Worm (Caenorhabditis elegans) whole organism, L1 larva: ENCODE data around the gene Y97E10AR.4.

Source experiments
- C04F5.9 ChIP-seq: sonication (generic microtip); optimal IDR thresholded peaks from 2 replicates; lab custom pipeline; 2016; ENCODE audit warnings: missing genetic modification characterization, missing compliant biosample characterization
- C16A3.4 ChIP-seq: fragments of 150-350 bp; optimal IDR thresholded peaks from 2 replicates; lab custom pipeline; 2014; ENCODE audit warnings: missing biosample characterization, missing genetic modification characterization
- F16B12.6 ChIP-seq: fragments of 150-350 bp; optimal IDR thresholded peaks from 2 replicates; lab custom pipeline; 2014; ENCODE audit warnings: missing biosample characterization, missing genetic modification characterization
- Y116A8C.19 ChIP-seq: sonication (generic microtip); optimal IDR thresholded peaks from 2 replicates; lab custom pipeline; 2016; ENCODE audit warnings: missing compliant biosample characterization, missing genetic modification characterization, borderline replicate concordance
- alr-1 ChIP-seq: fragments of 200-800 bp; sonication (Bioruptor generic); optimal IDR thresholded peaks from 2 replicates; lab custom pipeline; 2018; ENCODE audit warnings: borderline replicate concordance, mild to moderate bottlenecking, missing genetic modification characterization, missing compliant biosample characterization
- aly-2 ChIP-seq: fragments of 150-350 bp; optimal IDR thresholded peaks from 2 replicates; lab custom pipeline; 2014; ENCODE audit warnings: missing biosample characterization, missing genetic modification characterization
- blmp-1 ChIP-seq: fragments of 150-350 bp; optimal IDR thresholded peaks from 2 replicates; lab custom pipeline; 2014; ENCODE audit warnings: missing biosample characterization, missing genetic modification characterization
- ceh-63 ChIP-seq: fragments of 200-800 bp; sonication (Bioruptor generic); optimal IDR thresholded peaks from 2 replicates; lab custom pipeline; 2018; ENCODE audit warnings: mild to moderate bottlenecking, missing genetic modification characterization, missing compliant biosample characterization
- ceh-8 ChIP-seq: fragments of 200-800 bp; sonication (Bioruptor generic); optimal IDR thresholded peaks from 2 replicates; lab custom pipeline; 2018; ENCODE audit warnings: mild to moderate bottlenecking, missing genetic modification characterization, moderate library complexity, missing compliant biosample characterization
- ceh-82 ChIP-seq, 3 experiments: fragments of 150-350 bp in 1 of 3; sonication (generic microtip) in 2 of 3; optimal IDR thresholded peaks; 2 replicates each; lab custom pipeline; 2014 to 2017; ENCODE audit warnings: missing biosample characterization in 3 of 3, missing genetic modification characterization in 3 of 3
- ceh-90 ChIP-seq: sonication (generic microtip); optimal IDR thresholded peaks from 2 replicates; lab custom pipeline; 2016; ENCODE audit warnings: missing genetic modification characterization, missing compliant biosample characterization
- ces-1 ChIP-seq: fragments of 150-350 bp; optimal IDR thresholded peaks from 2 replicates; lab custom pipeline; 2014; ENCODE audit warnings: missing biosample characterization, missing genetic modification reagents, missing genetic modification characterization
- dsc-1 ChIP-seq: sonication (generic microtip); optimal IDR thresholded peaks from 2 replicates; lab custom pipeline; 2016; ENCODE audit warnings: mild to moderate bottlenecking, missing genetic modification characterization, missing compliant biosample characterization
- efl-1 ChIP-seq, 4 experiments: fragments of 150-350 bp; optimal IDR thresholded peaks in 3 of 4; peaks in 1 of 4; 1 replicate in 1 of 4; 2 replicates in 3 of 4; lab custom pipeline; 2014; ENCODE audit warnings: missing biosample characterization in 2 of 4, missing genetic modification characterization in 2 of 4, missing genetic modification reagents in 2 of 4
- efl-3 ChIP-seq: fragments of 200-800 bp; sonication (Bioruptor generic); optimal IDR thresholded peaks from 2 replicates; lab custom pipeline; 2018; ENCODE audit warnings: mild to moderate bottlenecking, missing genetic modification characterization, missing compliant biosample characterization
- elt-2 ChIP-seq: sonication (generic microtip); optimal IDR thresholded peaks from 2 replicates; lab custom pipeline; 2016; ENCODE audit warnings: missing genetic modification characterization, mild to moderate bottlenecking, inconsistent platforms, missing compliant biosample characterization, missing genetic modification reagents
- fkh-4 ChIP-seq: sonication (generic microtip); optimal IDR thresholded peaks from 2 replicates; lab custom pipeline; 2016; ENCODE audit warnings: missing compliant biosample characterization, missing genetic modification characterization, borderline replicate concordance
- fos-1 ChIP-seq: fragments of 150-350 bp; optimal IDR thresholded peaks from 2 replicates; lab custom pipeline; 2014; ENCODE audit warnings: missing biosample characterization, missing genetic modification characterization
- grh-1 ChIP-seq: fragments of 200-800 bp; sonication (Bioruptor generic); IDR thresholded peaks from 2 replicates; pipeline ENCODE4 v1.3.6; 2022; ENCODE audit warnings: missing genetic modification reagents, missing genetic modification characterization, missing compliant biosample characterization
- hpl-2 ChIP-seq: fragments of 150-350 bp; optimal IDR thresholded peaks from 2 replicates; lab custom pipeline; 2014; ENCODE audit warnings: missing biosample characterization, missing genetic modification reagents, missing genetic modification characterization
- irx-1 ChIP-seq: sonication (generic microtip); optimal IDR thresholded peaks from 2 replicates; lab custom pipeline; 2016; ENCODE audit warnings: missing genetic modification characterization, missing compliant biosample characterization
- jun-1 ChIP-seq: fragments of 150-350 bp; optimal IDR thresholded peaks from 2 replicates; lab custom pipeline; 2014; ENCODE audit warnings: missing biosample characterization, missing genetic modification reagents, missing genetic modification characterization
- lin-13 ChIP-seq: fragments of 150-350 bp; optimal IDR thresholded peaks from 2 replicates; lab custom pipeline; 2014; ENCODE audit warnings: missing biosample characterization, missing genetic modification reagents, missing genetic modification characterization
- lin-15B ChIP-seq: fragments of 150-350 bp; sonication (generic microtip); optimal IDR thresholded peaks from 3 replicates; lab custom pipeline; 2014; ENCODE audit warnings: missing biosample characterization, missing genetic modification characterization
- lir-3 ChIP-seq: sonication (generic microtip); optimal IDR thresholded peaks from 2 replicates; lab custom pipeline; 2016; ENCODE audit warnings: mild to moderate bottlenecking, missing genetic modification characterization, moderate library complexity, missing compliant biosample characterization; ENCODE audit not compliant: poor library complexity
- mab-9 ChIP-seq: fragments of 200-800 bp; sonication (Bioruptor generic); IDR thresholded peaks from 2 replicates; pipeline ENCODE4 v1.3.6; 2022; ENCODE audit warnings: missing genetic modification reagents, missing genetic modification characterization, missing compliant biosample characterization
- mdl-1 ChIP-seq, 2 experiments: fragments of 150-350 bp; optimal IDR thresholded peaks; 2 replicates each; lab custom pipeline; 2014 to 2017; ENCODE audit warnings: missing biosample characterization in 2 of 2, missing genetic modification characterization in 2 of 2, inconsistent platforms in 1 of 2
- mep-1 ChIP-seq: fragments of 150-350 bp; optimal IDR thresholded peaks from 2 replicates; lab custom pipeline; 2014; ENCODE audit warnings: missing biosample characterization, missing genetic modification characterization
- nhr-19 ChIP-seq: fragments of 200-800 bp; sonication (Bioruptor generic); conservative IDR thresholded peaks from 2 replicates; pipeline ENCODE4 v1.3.6; 2022; ENCODE audit warnings: missing genetic modification characterization, missing compliant biosample characterization
- nhr-237 ChIP-seq: fragments of 150-350 bp; optimal IDR thresholded peaks from 2 replicates; lab custom pipeline; 2014; ENCODE audit warnings: missing biosample characterization, missing genetic modification characterization
- nhr-28 ChIP-seq: fragments of 150-350 bp; optimal IDR thresholded peaks from 2 replicates; lab custom pipeline; 2014; ENCODE audit warnings: missing biosample characterization, missing genetic modification characterization
- nhr-47 ChIP-seq: sonication (generic microtip); optimal IDR thresholded peaks from 2 replicates; lab custom pipeline; 2016; ENCODE audit warnings: mild to moderate bottlenecking, missing genetic modification characterization, moderate library complexity, missing compliant biosample characterization
- nhr-76 ChIP-seq: sonication (generic microtip); optimal IDR thresholded peaks from 2 replicates; lab custom pipeline; 2017; ENCODE audit warnings: missing biosample characterization, missing genetic modification characterization
- nhr-90 ChIP-seq: sonication (generic microtip); optimal IDR thresholded peaks from 2 replicates; lab custom pipeline; 2016; ENCODE audit warnings: mild to moderate bottlenecking, missing genetic modification characterization, missing compliant biosample characterization; ENCODE audit not compliant: poor library complexity
- pag-3 ChIP-seq: sonication (generic microtip); optimal IDR thresholded peaks from 2 replicates; lab custom pipeline; 2017; ENCODE audit warnings: missing genetic modification characterization, mild to moderate bottlenecking, missing compliant biosample characterization, antibody characterized with exemption, borderline replicate concordance; ENCODE audit not compliant: insufficient read depth
- pax-3 ChIP-seq: fragments of 200-800 bp; sonication (Bioruptor generic); optimal IDR thresholded peaks from 2 replicates; lab custom pipeline; 2018; ENCODE audit warnings: mild to moderate bottlenecking, missing genetic modification characterization, moderate library complexity, missing compliant biosample characterization
- pqm-1 ChIP-seq: sonication (generic microtip); optimal IDR thresholded peaks from 3 replicates; lab custom pipeline; 2017; ENCODE audit warnings: missing biosample characterization, missing genetic modification characterization
- rnt-1 ChIP-seq: sonication (generic microtip); optimal IDR thresholded peaks from 2 replicates; lab custom pipeline; 2016; ENCODE audit warnings: mild to moderate bottlenecking, missing genetic modification characterization, moderate library complexity, missing compliant biosample characterization
- skn-1 ChIP-seq: fragments of 150-350 bp; optimal IDR thresholded peaks from 2 replicates; lab custom pipeline; 2014; ENCODE audit warnings: missing biosample characterization, missing genetic modification characterization
- snpc-4 ChIP-seq: fragments of 150-350 bp; optimal IDR thresholded peaks from 2 replicates; lab custom pipeline; 2014; ENCODE audit warnings: missing biosample characterization, missing genetic modification characterization
- snu-23 ChIP-seq: sonication (generic microtip); optimal IDR thresholded peaks from 2 replicates; lab custom pipeline; 2016; ENCODE audit warnings: missing genetic modification characterization, missing compliant biosample characterization
- sptf-1 ChIP-seq: fragments of 150-350 bp; optimal IDR thresholded peaks from 2 replicates; lab custom pipeline; 2014; ENCODE audit warnings: missing biosample characterization, missing genetic modification characterization
- tlp-1 ChIP-seq: fragments of 150-350 bp; optimal IDR thresholded peaks from 2 replicates; lab custom pipeline; 2014; ENCODE audit warnings: missing biosample characterization, missing genetic modification characterization
- vab-15 ChIP-seq: sonication (generic microtip); optimal IDR thresholded peaks from 2 replicates; lab custom pipeline; 2017; ENCODE audit warnings: missing genotype, mild to moderate bottlenecking, missing genetic modification characterization, missing compliant biosample characterization
- xbp-1 ChIP-seq: sonication (generic microtip); optimal IDR thresholded peaks from 2 replicates; lab custom pipeline; 2016; ENCODE audit warnings: missing genetic modification characterization, missing compliant biosample characterization
- zag-1 ChIP-seq: fragments of 150-350 bp; optimal IDR thresholded peaks from 2 replicates; lab custom pipeline; 2014; ENCODE audit warnings: missing biosample characterization, missing genetic modification characterization
- ztf-11 ChIP-seq, 2 experiments: sonication (generic microtip); optimal IDR thresholded peaks; 2 replicates each; lab custom pipeline; 2016 to 2017; ENCODE audit warnings: missing genetic modification characterization in 2 of 2, missing biosample characterization in 1 of 2, missing compliant biosample characterization in 1 of 2

Y97E10AR.4 gene

DNA sequence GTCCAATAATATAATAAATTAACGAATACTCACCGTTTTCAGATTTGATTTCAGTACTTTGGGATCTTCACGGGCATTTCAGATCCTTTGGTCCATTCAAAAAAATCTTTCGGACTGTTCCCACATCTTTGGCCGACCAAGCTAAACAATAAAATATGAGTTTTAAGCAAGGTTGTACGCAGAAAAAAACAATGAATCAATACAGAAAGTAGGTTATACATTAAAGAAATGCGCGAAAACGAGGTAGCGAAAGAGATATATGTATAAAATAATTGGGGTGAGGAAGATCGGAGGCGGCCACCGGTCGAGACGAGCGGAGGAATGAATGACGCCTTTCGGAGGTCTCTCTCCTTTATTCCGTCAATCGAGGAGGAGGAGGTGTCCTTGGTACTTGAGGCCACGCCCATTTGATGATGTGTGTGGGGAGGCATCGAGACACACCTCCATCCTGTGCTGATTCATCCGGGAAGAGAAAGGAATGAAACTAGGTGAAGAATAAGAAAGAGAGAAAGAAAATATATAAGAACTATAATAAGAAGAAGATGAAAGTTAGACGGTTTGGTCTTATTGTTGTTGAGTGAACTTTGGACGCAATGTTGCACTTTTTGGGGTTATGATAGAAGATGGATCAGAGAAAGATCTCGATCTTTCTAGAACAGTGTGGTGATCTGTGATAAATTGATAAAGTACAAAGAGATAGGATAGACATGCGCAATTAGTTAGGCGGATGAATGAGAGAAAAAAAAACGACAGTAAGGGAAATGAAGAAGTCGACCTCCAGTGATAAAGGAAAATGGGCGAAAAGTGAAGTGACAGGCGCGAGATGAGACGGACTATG lies 30.4 kb upstream of the Y97E10AR.4 start (continued):
- TF ChIP-seq alr-1 (tag; lab: Kevin White, UChicago) (no peak), xbp-1 (no peak), lin-13 (no peak), C04F5.9 (no peak), tlp-1 (no peak), dsc-1 (tag; lab: Kevin White, UChicago) (no peak), nhr-237 (no peak), hpl-2 (GFP tag; lab: Kevin White, UChicago) (no peak), nhr-90 (no peak), pqm-1 (no peak), blmp-1 (tag; lab: Kevin White, UChicago) (peak; percentile 98), pag-3 (tag; lab: Kevin White, UChicago) (no peak), ceh-63 (GFP tag; lab: Kevin White, UChicago) (no peak), vab-15 (tag; lab: Kevin White, UChicago) (no peak), irx-1 (no peak), ceh-82 (tag; optimal IDR thresholded peaks at IDR 0.05; lab: Kevin White, UChicago) (no peak), snu-23 (GFP tag; lab: Kevin White, UChicago) (peak; percentile 46), ces-1 (no peak), rnt-1 (tag; lab: Kevin White, UChicago) (no peak), elt-2 (no peak), lir-3 (no peak), snpc-4 (tag; lab: Kevin White, UChicago) (no peak), fkh-4 (tag; lab: Kevin White, UChicago) (no peak), skn-1 (no peak), nhr-47 (tag; lab: Kevin White, UChicago) (no peak), lin-15B (tag; lab: Kevin White, UChicago) (no peak), mep-1 (tag; lab: Kevin White, UChicago) (peak; percentile 32), pax-3 (tag; lab: Kevin White, UChicago) (no peak), efl-3 (GFP tag; lab: Kevin White, UChicago) (no peak), fos-1 (tag; lab: Kevin White, UChicago) (no peak), C16A3.4 (peak; percentile 4), nhr-19 (peak; percentile 56), ceh-90 (tag; lab: Kevin White, UChicago) (no peak), efl-1 (optimal IDR thresholded peaks at IDR 0.05; lab: Kevin White, UChicago) (no peak), efl-1 (GFP tag; optimal IDR thresholded peaks at IDR 0.05 in 1 of 2; lab: Kevin White, UChicago) (no peak), nhr-76 (tag; lab: Kevin White, UChicago) (no peak), ztf-11 (tag; optimal IDR thresholded peaks at IDR 0.05; lab: Kevin White, UChicago) (no peak), aly-2 (tag; lab: Kevin White, UChicago) (no peak), nhr-28 (no peak), grh-1 (no peak), mab-9 (no peak), ceh-8 (GFP tag; lab: Kevin White, UChicago) (no peak), mdl-1 (tag; optimal IDR thresholded peaks at IDR 0.05; lab: Kevin White, UChicago) (no peak), F16B12.6 (tag; lab: Kevin White, UChicago) (no peak), zag-1 (tag; lab: Kevin White, UChicago) (no peak), Y116A8C.19 (tag; lab: Kevin White, UChicago) (no peak), sptf-1 (no peak), jun-1 (tag; lab: Kevin White, UChicago) (no peak)
